Worm (Caenorhabditis elegans) whole organism, mixed stage, embryonic: Measurements from ENCODE around the gene R05C11.2.

Experiments
- M03D4.4 ChIP-seq: sonication (generic microtip); optimal IDR thresholded peaks from 2 replicates; lab custom pipeline; 2017; ENCODE audit warnings: mild to moderate bottlenecking, missing genetic modification characterization, missing compliant biosample characterization
- ceh-39 ChIP-seq: fragments of 150-350 bp; optimal IDR thresholded peaks from 2 replicates; lab custom pipeline; 2014; ENCODE audit warnings: missing biosample characterization, missing genetic modification characterization
- ces-1 ChIP-seq: fragments of 150-350 bp; optimal IDR thresholded peaks from 2 replicates; lab custom pipeline; 2014; ENCODE audit warnings: missing biosample characterization, missing genetic modification reagents, missing genetic modification characterization
- cnd-1 ChIP-seq: fragments of 200-800 bp; sonication (Bioruptor generic); optimal IDR thresholded peaks from 2 replicates; lab custom pipeline; 2018; ENCODE audit warnings: mild to moderate bottlenecking, missing genetic modification characterization, missing compliant biosample characterization
- drap-1 ChIP-seq: fragments of 200-800 bp; sonication (Bioruptor generic); optimal IDR thresholded peaks from 3 replicates; lab custom pipeline; 2018; ENCODE audit warnings: mild to moderate bottlenecking, missing genetic modification characterization, missing compliant biosample characterization
- elt-1 ChIP-seq: sonication (generic microtip); optimal IDR thresholded peaks from 2 replicates; lab custom pipeline; 2017; ENCODE audit warnings: missing genetic modification characterization, mild to moderate bottlenecking, missing compliant biosample characterization, antibody characterized with exemption, moderate library complexity, borderline replicate concordance; ENCODE audit not compliant: insufficient read depth
- ham-2 ChIP-seq: fragments of 200-800 bp; sonication (Bioruptor generic); optimal IDR thresholded peaks from 2 replicates; lab custom pipeline; 2018; ENCODE audit warnings: mild to moderate bottlenecking, missing genetic modification characterization, missing compliant biosample characterization
- hlh-1 ChIP-seq: fragments of 150-350 bp; optimal IDR thresholded peaks from 2 replicates; lab custom pipeline; 2014; ENCODE audit warnings: missing biosample characterization, missing genetic modification reagents, missing genetic modification characterization
- lin-13 ChIP-seq: fragments of 150-350 bp; optimal IDR thresholded peaks from 2 replicates; lab custom pipeline; 2014; ENCODE audit warnings: missing biosample characterization, missing genetic modification characterization
- lin-32 ChIP-seq: fragments of 200-800 bp; sonication (Bioruptor generic); optimal IDR thresholded peaks from 2 replicates; lab custom pipeline; 2018; ENCODE audit warnings: mild to moderate bottlenecking, missing genetic modification characterization, missing compliant biosample characterization
- lsy-2 ChIP-seq: fragments of 150-350 bp; optimal IDR thresholded peaks from 2 replicates; lab custom pipeline; 2014; ENCODE audit warnings: missing biosample characterization, missing genetic modification characterization
- mep-1 ChIP-seq: fragments of 150-350 bp; optimal IDR thresholded peaks from 2 replicates; lab custom pipeline; 2017; ENCODE audit warnings: missing biosample characterization, missing genetic modification reagents, missing genetic modification characterization, inconsistent platforms
- mls-2 ChIP-seq: sonication (generic microtip); optimal IDR thresholded peaks from 2 replicates; lab custom pipeline; 2016; ENCODE audit warnings: mild to moderate bottlenecking, missing genetic modification characterization, moderate library complexity, missing compliant biosample characterization
- nhr-12 ChIP-seq: fragments of 150-350 bp; optimal IDR thresholded peaks from 2 replicates; lab custom pipeline; 2014; ENCODE audit warnings: missing biosample characterization, missing genetic modification characterization
- nhr-2 ChIP-seq: fragments of 150-350 bp; optimal IDR thresholded peaks from 2 replicates; lab custom pipeline; 2014; ENCODE audit warnings: missing biosample characterization, missing genetic modification characterization
- nhr-237 ChIP-seq: fragments of 150-350 bp; optimal IDR thresholded peaks from 2 replicates; lab custom pipeline; 2014; ENCODE audit warnings: missing biosample characterization, missing genetic modification characterization
- nhr-28 ChIP-seq: fragments of 150-350 bp; optimal IDR thresholded peaks from 2 replicates; lab custom pipeline; 2014; ENCODE audit warnings: missing biosample characterization, missing genetic modification characterization
- nhr-76 ChIP-seq: sonication (generic microtip); optimal IDR thresholded peaks from 2 replicates; lab custom pipeline; 2017; ENCODE audit warnings: missing biosample characterization, missing genetic modification characterization
- pha-4 ChIP-seq: fragments of 150-350 bp; optimal IDR thresholded peaks from 2 replicates; lab custom pipeline; 2018; ENCODE audit warnings: missing biosample characterization, missing genetic modification reagents, missing genetic modification characterization
- sem-2 ChIP-seq: fragments of 200-800 bp; sonication (Bioruptor generic); optimal IDR thresholded peaks from 2 replicates; lab custom pipeline; 2018; ENCODE audit warnings: mild to moderate bottlenecking, missing genetic modification characterization, missing compliant biosample characterization
- snpc-4 ChIP-seq: fragments of 150-350 bp; optimal IDR thresholded peaks from 2 replicates; lab custom pipeline; 2014; ENCODE audit warnings: missing biosample characterization, missing genetic modification characterization
- tbx-8 ChIP-seq: fragments of 200-800 bp; sonication (Bioruptor generic); optimal IDR thresholded peaks from 2 replicates; lab custom pipeline; 2018; ENCODE audit warnings: mild to moderate bottlenecking, missing genetic modification characterization, moderate library complexity, missing compliant biosample characterization
- unc-120 ChIP-seq: sonication (generic microtip); optimal IDR thresholded peaks from 2 replicates; lab custom pipeline; 2017; ENCODE audit warnings: missing genetic modification characterization, missing compliant biosample characterization; ENCODE audit not compliant: poor library complexity, severe bottlenecking
- unc-39 ChIP-seq: fragments of 150-350 bp; optimal IDR thresholded peaks from 2 replicates; lab custom pipeline; 2014; ENCODE audit warnings: missing biosample characterization, missing genetic modification characterization
- unc-62 ChIP-seq: fragments of 150-350 bp; optimal IDR thresholded peaks from 2 replicates; lab custom pipeline; 2014; ENCODE audit warnings: missing biosample characterization, missing genetic modification reagents, missing genetic modification characterization
- ztf-11 ChIP-seq: fragments of 150-350 bp; optimal IDR thresholded peaks from 2 replicates; lab custom pipeline; 2014; ENCODE audit warnings: missing biosample characterization, missing genetic modification characterization

R05C11.2 gene

DNA sequence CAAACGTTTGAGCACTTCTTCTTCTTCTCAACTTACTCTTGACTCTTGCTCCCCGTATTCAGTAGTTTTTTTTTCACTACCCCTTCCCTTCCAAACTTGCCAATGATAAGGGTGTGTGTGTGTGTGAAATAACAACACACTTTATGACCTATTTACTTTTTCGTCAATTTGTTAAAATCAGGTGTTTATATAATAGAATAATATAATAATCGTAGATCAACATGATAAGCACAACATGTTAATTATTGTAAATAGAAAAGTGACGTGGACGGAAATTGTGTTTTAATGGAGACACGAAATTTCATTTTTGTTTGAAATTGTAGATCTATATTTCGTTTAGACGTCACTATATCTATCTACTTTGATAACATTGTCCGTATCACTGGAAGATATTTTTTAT is 21.4 kb upstream of the R05C11.2 start:
- TF ChIP-seq hlh-1 (tag; lab: Kevin White, UChicago) (no peak), nhr-76 (tag; lab: Kevin White, UChicago) (no peak), cnd-1 (tag; lab: Kevin White, UChicago) (no peak), ces-1 (GFP tag; lab: Kevin White, UChicago) (no peak), snpc-4 (tag; lab: Kevin White, UChicago) (no peak), tbx-8 (GFP tag; lab: Kevin White, UChicago) (no peak), ztf-11 (no peak), sem-2 (GFP tag; lab: Kevin White, UChicago) (no peak), pha-4 (no peak), drap-1 (GFP tag; lab: Kevin White, UChicago) (no peak), ham-2 (GFP tag; lab: Kevin White, UChicago) (no peak), nhr-237 (tag; lab: Kevin White, UChicago) (no peak), unc-120 (tag; lab: Kevin White, UChicago) (no peak), mep-1 (tag; lab: Kevin White, UChicago) (no peak), elt-1 (no peak), nhr-28 (tag; lab: Kevin White, UChicago) (no peak)

DNA sequence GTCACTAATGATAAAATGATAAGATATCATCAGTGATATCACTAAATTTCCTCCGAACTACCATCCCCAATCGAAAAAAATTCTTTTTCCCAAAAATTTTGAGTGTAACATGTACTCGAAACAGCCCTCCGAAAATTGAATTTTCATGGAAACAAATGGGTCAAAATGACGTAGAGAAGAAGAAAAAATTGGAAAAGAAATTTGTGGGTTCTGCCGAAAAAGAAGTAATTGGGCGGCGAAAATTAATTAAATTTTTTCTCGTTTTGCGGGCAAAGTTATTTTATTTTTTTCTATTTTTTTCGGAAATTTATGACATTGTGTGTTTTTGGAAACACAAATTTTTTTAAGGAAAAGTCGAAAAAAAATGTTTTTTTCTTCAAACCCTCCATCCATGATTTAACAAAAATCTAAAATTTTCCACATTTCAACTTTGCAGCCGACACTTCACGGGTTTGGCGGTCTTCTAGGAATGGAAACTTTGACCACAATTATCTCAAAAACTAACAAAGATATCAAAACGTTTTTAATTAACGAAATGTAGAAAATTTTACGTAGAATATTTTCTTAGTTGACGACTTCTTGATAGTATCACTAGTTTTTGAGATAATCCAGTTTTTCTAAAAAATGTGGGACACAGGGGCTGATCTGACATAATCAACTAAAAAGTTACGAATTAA is 18.4 kb upstream of the R05C11.2 start:
- peak; percentile 65 for TF ChIP-seq ces-1 (GFP tag; lab: Kevin White, UChicago)
- no peak for TF ChIP-seq ceh-39 (tag; lab: Kevin White, UChicago)

DNA sequence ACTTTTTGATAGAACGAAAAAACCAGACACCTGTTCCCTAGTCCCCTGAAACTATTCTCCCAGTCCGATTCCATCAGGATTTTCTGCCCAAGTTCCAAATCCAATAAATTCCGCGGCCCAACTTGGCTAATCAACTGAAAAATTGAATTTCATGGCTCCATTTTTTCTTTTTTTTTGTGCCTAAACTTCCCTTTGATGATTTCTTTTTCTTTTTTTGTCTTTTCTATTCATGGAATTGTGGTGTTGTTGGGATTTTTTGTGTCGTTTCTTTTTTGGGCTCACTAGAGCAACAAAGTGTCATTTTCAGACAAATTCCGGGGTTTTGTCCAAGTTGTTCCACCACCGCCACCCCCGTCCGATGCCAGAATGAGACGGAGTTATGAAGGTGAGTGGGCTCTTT is 7.0 kb upstream of the R05C11.2 start, which contains the start of gene arrd-26:
Gene arrd-26 (plus strand): TSS at position 301 of the 400 bp plus-strand sequence.
- TF ChIP-seq ham-2 (GFP tag; lab: Kevin White, UChicago) (no peak), ces-1 (GFP tag; lab: Kevin White, UChicago) (peak; percentile 24), ceh-39 (tag; lab: Kevin White, UChicago) (no peak)

DNA sequence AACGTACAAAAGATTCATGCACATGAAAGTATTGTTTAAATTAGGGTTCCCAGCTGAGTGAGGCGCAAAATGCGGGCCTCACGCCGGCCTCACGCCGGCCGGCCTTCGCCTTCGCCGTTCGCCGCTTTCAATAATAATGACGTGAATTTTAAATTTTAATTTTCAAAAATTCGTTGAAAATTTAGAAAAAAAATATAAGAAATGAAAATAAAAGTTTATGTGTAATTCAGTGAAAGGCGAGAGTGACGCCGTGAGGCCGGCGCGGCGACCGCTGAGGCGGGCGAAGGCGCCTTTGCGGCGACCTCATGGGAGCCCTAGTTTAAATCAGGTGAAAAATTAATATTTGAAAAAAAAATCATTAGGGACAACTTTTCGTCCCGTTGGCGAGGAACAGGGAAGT is 1.4 kb downstream of the R05C11.2 start:
- TF ChIP-seq M03D4.4 (no peak), ztf-11 (no peak), cnd-1 (tag; lab: Kevin White, UChicago) (no peak), unc-39 (no peak), nhr-2 (tag; lab: Kevin White, UChicago) (no peak), lin-32 (GFP tag; lab: Kevin White, UChicago) (no peak), unc-62 (GFP tag; lab: Kevin White, UChicago) (no peak), lsy-2 (tag; lab: Kevin White, UChicago) (no peak), nhr-12 (no peak), mls-2 (tag; lab: Kevin White, UChicago) (no peak), nhr-237 (tag; lab: Kevin White, UChicago) (no peak), lin-13 (tag; lab: Kevin White, UChicago) (no peak), nhr-76 (tag; lab: Kevin White, UChicago) (no peak), sem-2 (GFP tag; lab: Kevin White, UChicago) (no peak), pha-4 (no peak), mep-1 (tag; lab: Kevin White, UChicago) (no peak)

DNA sequence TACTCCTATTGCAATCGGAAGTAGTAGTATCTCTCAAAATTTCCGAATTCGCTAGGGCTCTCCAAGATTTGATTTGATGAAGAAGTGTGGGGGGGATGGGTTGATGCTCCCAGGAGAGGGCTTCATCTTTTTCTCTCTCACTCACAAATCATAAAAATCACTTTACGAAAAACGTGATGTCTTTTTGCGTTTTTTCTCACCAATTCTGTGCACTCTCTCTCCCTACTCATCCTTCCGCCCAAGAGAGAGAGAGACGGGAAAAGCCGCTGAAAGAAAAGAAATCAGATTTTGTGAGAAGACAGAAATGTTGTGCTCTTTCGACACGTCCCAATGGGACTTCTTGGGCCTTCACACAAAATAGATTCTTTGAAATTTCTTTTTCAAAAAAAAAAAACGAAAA is 5.3 kb downstream of the R05C11.2 start:
- no peak for TF ChIP-seq mls-2 (tag; lab: Kevin White, UChicago)
- TF ChIP-seq ces-1 (GFP tag; lab: Kevin White, UChicago) = peak; percentile 93
- peak; percentile 0 for TF ChIP-seq unc-62 (GFP tag; lab: Kevin White, UChicago)
- peak; percentile 31 for TF ChIP-seq unc-120 (tag; lab: Kevin White, UChicago)

DNA sequence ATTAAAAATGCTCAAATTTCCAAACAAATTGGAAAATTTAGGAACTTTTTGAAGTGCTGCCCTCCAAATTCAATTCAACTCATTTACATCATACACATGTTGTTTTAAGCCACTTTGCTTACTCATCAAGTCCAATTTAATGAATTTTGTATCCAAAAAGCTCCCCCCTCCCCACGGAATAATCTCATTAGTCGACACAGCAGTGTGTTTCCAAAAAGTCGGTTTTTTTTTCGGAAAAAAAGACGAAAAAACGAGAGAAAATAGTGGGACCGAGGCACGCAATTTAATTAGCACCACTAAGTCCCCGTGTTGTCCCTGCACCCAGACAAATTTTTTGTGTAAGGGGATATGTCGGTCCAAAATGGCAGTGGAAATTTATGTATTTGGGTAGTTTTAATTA is 6.6 kb downstream of the R05C11.2 start:
- TF ChIP-seq hlh-1 (tag; lab: Kevin White, UChicago) = no peak
- no peak for TF ChIP-seq unc-120 (tag; lab: Kevin White, UChicago)
- TF ChIP-seq lin-32 (GFP tag; lab: Kevin White, UChicago) = no peak
- TF ChIP-seq ces-1 (GFP tag; lab: Kevin White, UChicago) = peak; percentile 96
- no peak for TF ChIP-seq snpc-4 (tag; lab: Kevin White, UChicago)
- TF ChIP-seq cnd-1 (tag; lab: Kevin White, UChicago) = no peak
